ENCODE assay signal across 2 fruit fly cellular contexts in the genomic region with DNA sequence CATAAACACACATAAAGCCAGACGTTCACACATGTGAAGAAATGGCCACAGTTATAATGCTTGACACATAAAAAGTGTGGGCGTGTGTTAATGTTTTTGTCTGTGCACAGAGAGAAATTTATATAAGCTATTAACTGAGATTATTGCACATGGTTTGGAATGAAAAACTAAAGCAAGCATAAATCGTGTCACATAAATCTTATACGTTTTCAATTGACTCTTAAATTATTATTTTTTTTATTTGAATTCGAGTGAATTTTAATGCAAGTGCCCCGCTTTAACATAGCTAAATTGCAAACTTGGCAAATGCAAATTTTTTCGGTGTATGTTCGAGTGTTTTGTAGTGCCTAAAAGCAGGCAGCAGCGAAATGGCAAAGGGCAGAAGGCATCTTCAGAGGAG.
TF ChIP-seq lines count a peak whose summit lies in the region.

No protein-coding gene starts in this region.

TF ChIP-seq in whole organism, embryonic, 481 proteins besides CTCF, POLR2A, EP300 and RAD21 (continued from another document):
- TF ChIP-seq jumu (GFP tag; optimal IDR thresholded peaks at IDR 0.05; lab: Kevin White, UChicago) (no peak), klu (GFP tag; IDR thresholded peaks at IDR 0.05; lab: Robert Waterston, UW) (no peak), CG10321 (GFP tag; IDR thresholded peaks at IDR 0.05; lab: Robert Waterston, UW) (no peak), gem (tag; optimal IDR thresholded peaks at IDR 0.05; lab: Kevin White, UChicago) (peak; percentile 36), CG11247 (GFP tag; IDR thresholded peaks at IDR 0.05; lab: Robert Waterston, UW) (no peak), CG12391 (tag; optimal IDR thresholded peaks at IDR 0.05; lab: Kevin White, UChicago) (no peak), CG13894 (tag; optimal IDR thresholded peaks at IDR 0.05; lab: Kevin White, UChicago) (no peak), HLH3B (GFP tag; IDR thresholded peaks at IDR 0.05; lab: Robert Waterston, UW) (0 out of 2 replicates have a peak, but pooled peaks have one; percentile 8), Ptx1 (GFP tag; IDR thresholded peaks at IDR 0.05; lab: Robert Waterston, UW) (peak; percentile 24; the same call in 1 of the 2 replicates), ttk (GFP tag; IDR thresholded peaks at IDR 0.05; lab: Robert Waterston, UW) (no peak), zen (tag; optimal IDR thresholded peaks at IDR 0.05; lab: Kevin White, UChicago) (peak; percentile 3), CG15696 (tag; optimal IDR thresholded peaks at IDR 0.05; lab: Kevin White, UChicago) (peak; percentile 3), Ets65A (GFP tag; lab: Kevin White, UChicago) (peak; percentile 51), Rx (GFP tag; IDR thresholded peaks at IDR 0.05; lab: Robert Waterston, UW) (no peak), vvl (GFP tag; IDR thresholded peaks at IDR 0.05; lab: Robert Waterston, UW) (no peak), pum (GFP tag; optimal IDR thresholded peaks at IDR 0.05; lab: Kevin White, UChicago) (no peak), E2f2 (GFP tag; IDR thresholded peaks at IDR 0.05; lab: Robert Waterston, UW) (no peak), row (GFP tag; IDR thresholded peaks at IDR 0.05; lab: Robert Waterston, UW) (peak; percentile 33; the same call in 2 of the 3 replicates), sqz (GFP tag; optimal IDR thresholded peaks at IDR 0.05; lab: Kevin White, UChicago) (no peak), Sox100B (GFP tag; optimal IDR thresholded peaks at IDR 0.05; lab: Kevin White, UChicago) (no peak), pan (optimal IDR thresholded peaks at IDR 0.05; lab: Kevin White, UChicago) (no peak), pan (GFP tag; optimal IDR thresholded peaks at IDR 0.05 in 1 of 2, IDR thresholded peaks at IDR 0.05 in 1 of 2) (no peak), phol (tag; optimal IDR thresholded peaks at IDR 0.05; lab: Kevin White, UChicago) (peak; percentile 10), Ravus (GFP tag; IDR thresholded peaks at IDR 0.05; lab: Robert Waterston, UW) (no peak), CHES-1-like (GFP tag; optimal IDR thresholded peaks at IDR 0.05; lab: Kevin White, UChicago) (no peak), CG3838 (GFP tag; optimal IDR thresholded peaks at IDR 0.05; lab: Kevin White, UChicago) (no peak), CG17361 (GFP tag; IDR thresholded peaks at IDR 0.05; lab: Robert Waterston, UW) (0 out of 3 replicates have a peak, but pooled peaks have one; percentile 12)

TF ChIP-seq in whole organism, prepupa, 60 proteins besides CTCF, POLR2A, EP300 and RAD21 (continued from another document):
- TF ChIP-seq esn (GFP tag; optimal IDR thresholded peaks at IDR 0.05; lab: Kevin White, UChicago), result peak; percentile 4
